Worm (Caenorhabditis elegans) whole organism, young adult: ENCODE results near the gene str-41.

Source experiments
- B0019.2 ChIP-seq: fragments of 200-800 bp; sonication (Bioruptor generic); conservative IDR thresholded peaks from 2 replicates; pipeline ENCODE4 v1.3.6; 2022; ENCODE audit warnings: missing genetic modification reagents, missing genetic modification characterization, missing compliant biosample characterization
- C06A6.2 ChIP-seq: fragments of 200-800 bp; sonication (Bioruptor generic); conservative IDR thresholded peaks from 2 replicates; pipeline ENCODE4 v1.3.6; 2022; ENCODE audit warnings: missing genetic modification characterization, missing compliant biosample characterization
- C17E4.6 ChIP-seq: fragments of 200-800 bp; sonication (Bioruptor generic); IDR thresholded peaks from 2 replicates; pipeline ENCODE4 v1.3.6; 2022; ENCODE audit warnings: missing genetic modification reagents, missing genetic modification characterization, missing compliant biosample characterization
- F10E7.11 ChIP-seq: sonication (generic microtip); optimal IDR thresholded peaks from 2 replicates; lab custom pipeline; 2017; ENCODE audit warnings: mild to moderate bottlenecking, missing genetic modification characterization, moderate library complexity, missing compliant biosample characterization
- F23B12.7 ChIP-seq: sonication (generic microtip); optimal IDR thresholded peaks from 2 replicates; lab custom pipeline; 2017; ENCODE audit warnings: missing genetic modification characterization, mild to moderate bottlenecking, missing compliant biosample characterization, antibody characterized with exemption, moderate library complexity; ENCODE audit not compliant: insufficient read depth
- K11D2.4 ChIP-seq: fragments of 200-800 bp; sonication (Bioruptor generic); IDR thresholded peaks from 2 replicates; pipeline ENCODE4 v1.3.6; 2022; ENCODE audit warnings: missing genetic modification reagents, missing genetic modification characterization, missing compliant biosample characterization
- T07F8.4 ChIP-seq: sonication (generic microtip); optimal IDR thresholded peaks from 2 replicates; lab custom pipeline; 2016; ENCODE audit warnings: mild to moderate bottlenecking, missing genetic modification characterization, moderate library complexity, missing compliant biosample characterization
- Y79H2A.3 ChIP-seq: fragments of 200-800 bp; sonication (Bioruptor generic); conservative IDR thresholded peaks from 2 replicates; pipeline ENCODE4 v1.3.6; 2022; ENCODE audit warnings: missing genetic modification reagents, missing genetic modification characterization, missing compliant biosample characterization
- Y95B8A.8 ChIP-seq: fragments of 200-800 bp; sonication (Bioruptor generic); IDR thresholded peaks from 2 replicates; pipeline ENCODE4 v1.3.6; 2022; ENCODE audit warnings: missing genetic modification reagents, missing genetic modification characterization, missing compliant biosample characterization
- akir-1 ChIP-seq: fragments of 200-800 bp; sonication (Bioruptor generic); optimal IDR thresholded peaks from 2 replicates; lab custom pipeline; 2018; ENCODE audit warnings: mild to moderate bottlenecking, missing genetic modification characterization, moderate library complexity, missing compliant biosample characterization
- ama-1 ChIP-seq, 3 experiments: fragments of 150-350 bp in 1 of 3; sonication (generic microtip) in 2 of 3; optimal IDR thresholded peaks; 2 replicates each; lab custom pipeline; 2014 to 2018; ENCODE audit warnings: missing biosample characterization in 2 of 3, missing genetic modification characterization in 2 of 3, missing genetic modification reagents in 2 of 3
- attf-6 ChIP-seq: fragments of 200-800 bp; sonication (Bioruptor generic); IDR thresholded peaks from 2 replicates; pipeline ENCODE4 v1.3.6; 2022; ENCODE audit warnings: missing genetic modification reagents, missing genetic modification characterization, missing compliant biosample characterization
- bed-2 ChIP-seq: fragments of 200-800 bp; sonication (Bioruptor generic); IDR thresholded peaks from 2 replicates; pipeline ENCODE4 v1.3.6; 2022; ENCODE audit warnings: missing genetic modification reagents, missing genetic modification characterization, missing compliant biosample characterization
- cebp-1 ChIP-seq, 2 experiments: fragments of 200-800 bp in 1 of 2; sonication (Bioruptor generic) in 1 of 2; sonication (generic microtip) in 1 of 2; IDR thresholded peaks in 1 of 2; optimal IDR thresholded peaks in 1 of 2; 2 replicates each; pipeline versions ENCODE4 v1.3.6 to Lab custom; 2017 to 2022; ENCODE audit warnings: missing compliant biosample characterization in 2 of 2, missing genetic modification characterization in 2 of 2, mild to moderate bottlenecking in 1 of 2, missing genetic modification reagents in 1 of 2, moderate library complexity in 1 of 2
- ceh-40 ChIP-seq: fragments of 200-800 bp; sonication (Bioruptor generic); IDR thresholded peaks from 2 replicates; pipeline ENCODE4 v1.3.6; 2022; ENCODE audit warnings: missing genetic modification characterization, missing compliant biosample characterization
- ceh-79 ChIP-seq: sonication (generic microtip); optimal IDR thresholded peaks from 2 replicates; lab custom pipeline; 2017; ENCODE audit warnings: mild to moderate bottlenecking, missing genetic modification characterization, missing compliant biosample characterization
- dpl-1 ChIP-seq: fragments of 150-350 bp; optimal IDR thresholded peaks from 2 replicates; lab custom pipeline; 2014; ENCODE audit warnings: missing biosample characterization, missing genetic modification reagents, missing genetic modification characterization
- egl-44 ChIP-seq: fragments of 200-800 bp; sonication (Bioruptor generic); IDR thresholded peaks from 2 replicates; pipeline ENCODE4 v1.3.6; 2022; ENCODE audit warnings: missing genetic modification reagents, missing genetic modification characterization, missing compliant biosample characterization
- hlh-26 ChIP-seq: fragments of 200-800 bp; sonication (Bioruptor generic); conservative IDR thresholded peaks from 2 replicates; pipeline ENCODE4 v1.3.6; 2022; ENCODE audit warnings: missing genetic modification reagents, missing genetic modification characterization, missing compliant biosample characterization
- hmg-1.2 ChIP-seq: fragments of 200-800 bp; sonication (Bioruptor generic); IDR thresholded peaks from 2 replicates; pipeline ENCODE4 v1.3.6; 2022; ENCODE audit warnings: missing genetic modification reagents, missing genetic modification characterization, missing compliant biosample characterization
- hsf-1 ChIP-seq: fragments of 200-800 bp; sonication (Bioruptor generic); IDR thresholded peaks from 2 replicates; pipeline ENCODE4 v1.3.6; 2022; ENCODE audit warnings: missing genetic modification reagents, missing genetic modification characterization, missing compliant biosample characterization
- lin-26 ChIP-seq: fragments of 200-800 bp; sonication (Bioruptor generic); IDR thresholded peaks from 2 replicates; pipeline ENCODE4 v1.3.6; 2022; ENCODE audit warnings: missing genetic modification reagents, missing genetic modification characterization, missing compliant biosample characterization
- lin-40 ChIP-seq: sonication (generic microtip); optimal IDR thresholded peaks from 2 replicates; lab custom pipeline; 2016; ENCODE audit warnings: missing genetic modification characterization, mild to moderate bottlenecking, missing compliant biosample characterization, missing genotype, missing genetic modification reagents
- lsl-1 ChIP-seq: fragments of 200-800 bp; sonication (Bioruptor generic); optimal IDR thresholded peaks from 2 replicates; lab custom pipeline; 2018; ENCODE audit warnings: mild to moderate bottlenecking, missing genetic modification characterization, moderate library complexity, missing compliant biosample characterization
- lsy-27 ChIP-seq: sonication (generic microtip); optimal IDR thresholded peaks from 2 replicates; lab custom pipeline; 2017; ENCODE audit warnings: missing genetic modification characterization, mild to moderate bottlenecking, missing compliant biosample characterization, antibody characterized with exemption, missing genotype, borderline replicate concordance; ENCODE audit not compliant: insufficient read depth
- madf-3 ChIP-seq: fragments of 200-800 bp; sonication (Bioruptor generic); IDR thresholded peaks from 2 replicates; pipeline ENCODE4 v1.3.6; 2022; ENCODE audit warnings: missing genetic modification reagents, missing genetic modification characterization, missing compliant biosample characterization
- madf-8 ChIP-seq: fragments of 200-800 bp; sonication (Bioruptor generic); conservative IDR thresholded peaks from 2 replicates; pipeline ENCODE4 v1.3.6; 2022; ENCODE audit warnings: missing genetic modification reagents, missing genetic modification characterization, missing compliant biosample characterization
- mes-4 ChIP-seq: sonication (generic microtip); optimal IDR thresholded peaks from 2 replicates; lab custom pipeline; 2016; ENCODE audit warnings: missing genotype, missing genetic modification characterization, missing compliant biosample characterization
- nfya-1 ChIP-seq: sonication (generic microtip); optimal IDR thresholded peaks from 2 replicates; lab custom pipeline; 2017; ENCODE audit warnings: antibody characterized with exemption, missing compliant biosample characterization, missing genetic modification characterization, borderline replicate concordance; ENCODE audit not compliant: insufficient read depth
- nhr-120 ChIP-seq: fragments of 200-800 bp; sonication (Bioruptor generic); IDR thresholded peaks from 2 replicates; pipeline ENCODE4 v1.3.6; 2022; ENCODE audit warnings: missing genetic modification characterization, missing compliant biosample characterization
- nhr-179 ChIP-seq: sonication (generic microtip); optimal IDR thresholded peaks from 2 replicates; lab custom pipeline; 2016; ENCODE audit warnings: mild to moderate bottlenecking, missing genetic modification characterization, missing compliant biosample characterization
- nhr-27 ChIP-seq: fragments of 200-800 bp; sonication (Bioruptor generic); optimal IDR thresholded peaks from 2 replicates; lab custom pipeline; 2018; ENCODE audit warnings: mild to moderate bottlenecking, missing genetic modification characterization, moderate library complexity, missing compliant biosample characterization
- nhr-80 ChIP-seq: sonication (generic microtip); optimal IDR thresholded peaks from 2 replicates; lab custom pipeline; 2016; ENCODE audit warnings: missing genetic modification characterization, missing compliant biosample characterization
- nhr-90 ChIP-seq: sonication (generic microtip); optimal IDR thresholded peaks from 2 replicates; lab custom pipeline; 2016; ENCODE audit warnings: missing genotype, mild to moderate bottlenecking, missing genetic modification characterization, missing compliant biosample characterization
- pbrm-1 ChIP-seq: fragments of 200-800 bp; sonication (Bioruptor generic); IDR thresholded peaks from 2 replicates; pipeline ENCODE4 v1.3.6; 2022; ENCODE audit warnings: missing genetic modification reagents, missing genetic modification characterization, missing compliant biosample characterization
- rcor-1 ChIP-seq: fragments of 200-800 bp; sonication (Bioruptor generic); IDR thresholded peaks from 2 replicates; pipeline ENCODE4 v1.3.6; 2022; ENCODE audit warnings: missing genetic modification reagents, missing genetic modification characterization, missing compliant biosample characterization
- sea-2 ChIP-seq: fragments of 200-800 bp; sonication (Bioruptor generic); IDR thresholded peaks from 2 replicates; pipeline ENCODE4 v1.3.6; 2022; ENCODE audit warnings: missing genetic modification characterization, missing compliant biosample characterization
- snpc-1.1 ChIP-seq: sonication (generic microtip); optimal IDR thresholded peaks from 2 replicates; lab custom pipeline; 2017; ENCODE audit warnings: missing genetic modification characterization, mild to moderate bottlenecking, missing compliant biosample characterization, antibody characterized with exemption, moderate library complexity, missing genotype, missing genetic modification reagents; ENCODE audit not compliant: insufficient read depth
- snpc-1.3 ChIP-seq: sonication (generic microtip); optimal IDR thresholded peaks from 2 replicates; lab custom pipeline; 2017; ENCODE audit warnings: missing genetic modification characterization, mild to moderate bottlenecking, missing compliant biosample characterization, antibody characterized with exemption, moderate library complexity, missing genotype, missing genetic modification reagents; ENCODE audit not compliant: insufficient read depth
- sptf-2 ChIP-seq: fragments of 200-800 bp; sonication (Bioruptor generic); optimal IDR thresholded peaks from 2 replicates; lab custom pipeline; 2018; ENCODE audit warnings: mild to moderate bottlenecking, missing genetic modification characterization, missing compliant biosample characterization
- xnd-1 ChIP-seq: sonication (generic microtip); optimal IDR thresholded peaks from 2 replicates; lab custom pipeline; 2016; ENCODE audit warnings: missing genotype, missing genetic modification reagents, missing genetic modification characterization, missing compliant biosample characterization
- zim-3 ChIP-seq: sonication (generic microtip); optimal IDR thresholded peaks from 2 replicates; lab custom pipeline; 2017; ENCODE audit warnings: mild to moderate bottlenecking, missing genetic modification characterization, moderate library complexity, missing compliant biosample characterization

The str-41 gene

DNA sequence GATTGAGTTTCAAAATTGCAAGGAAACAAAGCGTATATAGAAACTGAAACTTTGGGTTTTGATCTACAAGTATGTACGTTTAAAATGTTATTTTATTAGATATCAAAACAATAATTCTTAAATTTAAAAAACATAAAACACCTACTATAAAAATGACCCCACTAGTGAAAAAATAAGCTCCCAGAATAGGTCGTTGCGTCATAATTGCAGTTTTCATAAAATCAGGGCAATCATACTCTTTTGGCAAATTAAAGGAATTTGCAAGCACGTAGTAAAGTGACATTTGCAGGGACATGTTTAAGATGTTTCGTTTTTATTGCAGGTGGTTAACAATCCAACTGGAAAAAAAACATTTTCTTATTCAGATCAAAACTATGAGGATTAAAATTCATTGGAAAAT is 3.3 kb upstream of the str-41 start, which contains the start of gene srt-6:
Gene srt-6, minus strand, starts transcription at position 295 of the 400 bp plus-strand sequence.
- TF ChIP-seq K11D2.4 (GFP tag; lab: Robert Waterston, UW) (no peak), lin-26 (no peak), Y79H2A.3 (no peak), sea-2 (GFP tag; lab: Robert Waterston, UW) (no peak), C06A6.2 (GFP tag; lab: Robert Waterston, UW) (no peak), akir-1 (GFP tag; lab: Kevin White, UChicago) (no peak), C17E4.6 (no peak), F10E7.11 (tag; lab: Kevin White, UChicago) (no peak), bed-2 (no peak), xnd-1 (tag; lab: Kevin White, UChicago) (no peak)
- TF ChIP-seq, all 124 proteins: peak for 0

DNA sequence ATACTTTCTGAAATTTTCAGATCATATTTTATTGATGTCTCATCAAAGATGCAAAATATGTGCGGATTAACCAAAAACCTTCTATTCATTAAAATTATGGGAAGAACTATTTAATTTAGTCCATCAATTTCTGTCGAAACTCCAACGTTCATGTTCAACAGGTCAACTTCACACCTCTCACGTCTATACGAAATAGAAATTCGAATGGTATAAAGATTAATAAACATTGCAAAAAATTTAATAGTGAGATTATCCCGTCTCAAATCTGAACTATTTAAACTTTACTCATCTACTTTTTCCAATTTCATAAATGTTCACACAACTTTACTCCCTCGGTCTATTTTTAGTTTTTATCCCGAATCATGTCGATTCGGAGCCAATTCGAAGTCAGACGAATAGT is 2.2 kb upstream of the str-41 start, which contains the start of gene R13D7.2:
Gene R13D7.2, plus strand, starts transcription at position 301 of the 400 bp plus-strand sequence.
- TF ChIP-seq ceh-79 (tag; lab: Kevin White, UChicago) (no peak), ceh-40 (GFP tag; lab: Robert Waterston, UW) (no peak), lin-26 (no peak), mes-4 (no peak), nhr-179 (tag; lab: Kevin White, UChicago) (no peak), dpl-1 (GFP tag; lab: Kevin White, UChicago) (no peak), zim-3 (no peak), snpc-1.1 (tag; lab: Kevin White, UChicago) (no peak), snpc-1.3 (no peak), lsl-1 (GFP tag; lab: Kevin White, UChicago) (no peak), lsy-27 (tag; lab: Kevin White, UChicago) (no peak), pbrm-1 (GFP tag; lab: Robert Waterston, UW) (no peak)

DNA sequence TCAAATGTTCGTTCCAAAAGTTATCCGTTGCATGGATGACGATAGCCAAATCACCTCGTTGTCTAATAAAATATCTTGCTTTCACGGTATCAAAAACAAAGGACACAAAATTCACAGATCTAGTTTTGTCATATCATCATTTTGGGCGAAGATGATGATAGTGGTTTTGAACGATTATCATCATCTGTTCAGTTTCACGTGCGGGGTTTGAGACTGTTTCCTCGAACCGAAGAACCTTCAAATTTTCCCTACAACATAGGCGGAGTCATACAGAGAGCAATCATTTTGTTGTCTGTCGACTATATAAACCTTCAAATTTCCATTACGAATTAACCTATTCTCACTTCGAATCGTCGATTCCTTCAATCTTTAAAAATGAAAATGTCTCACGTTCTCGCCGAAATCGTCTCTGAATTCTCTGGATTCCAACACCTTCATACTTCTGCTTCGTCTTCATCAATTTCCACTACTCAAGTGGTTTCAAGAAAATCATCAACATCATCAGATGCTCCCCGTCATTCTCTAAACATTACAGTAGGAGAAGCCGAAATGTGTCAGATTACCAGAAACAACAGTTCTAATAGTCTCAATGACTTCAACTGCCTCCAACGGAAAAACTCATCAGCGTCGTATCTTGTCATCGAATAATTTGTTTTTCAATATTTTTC is 1.4 kb downstream of the str-41 start, which contains the start of gene F18E3.11:
Gene F18E3.11, plus strand, starts transcription at position 376 of the 668 bp plus-strand sequence.
- TF ChIP-seq hmg-1.2 (GFP tag; lab: Robert Waterston, UW) (no peak), nhr-27 (tag; lab: Kevin White, UChicago) (no peak), cebp-1 (GFP tag; IDR thresholded peaks at IDR 0.05; lab: Robert Waterston, UW) (no peak), cebp-1 (tag; optimal IDR thresholded peaks at IDR 0.05; lab: Kevin White, UChicago) (no peak), sptf-2 (GFP tag; lab: Kevin White, UChicago) (no peak), nhr-120 (GFP tag; lab: Robert Waterston, UW) (no peak), madf-3 (GFP tag; lab: Robert Waterston, UW) (no peak), F23B12.7 (tag; lab: Kevin White, UChicago) (no peak), egl-44 (GFP tag; lab: Robert Waterston, UW) (no peak), lsl-1 (GFP tag; lab: Kevin White, UChicago) (no peak), lin-40 (tag; lab: Kevin White, UChicago) (peak; percentile 48), xnd-1 (tag; lab: Kevin White, UChicago) (no peak), madf-8 (GFP tag; lab: Robert Waterston, UW) (no peak), nhr-80 (no peak), B0019.2 (GFP tag; lab: Robert Waterston, UW) (no peak), C06A6.2 (GFP tag; lab: Robert Waterston, UW) (0 out of 2 replicates have a peak, but pooled peaks have one; percentile 15), hsf-1 (GFP tag; lab: Robert Waterston, UW) (no peak), nhr-90 (tag; lab: Kevin White, UChicago) (no peak), rcor-1 (GFP tag; lab: Robert Waterston, UW) (no peak), Y95B8A.8 (GFP tag; lab: Robert Waterston, UW) (no peak), attf-6 (GFP tag; lab: Robert Waterston, UW) (no peak), F10E7.11 (tag; lab: Kevin White, UChicago) (no peak), bed-2 (no peak), nfya-1 (tag; lab: Kevin White, UChicago) (no peak), ama-1 (optimal IDR thresholded peaks at IDR 0.05; lab: Kevin White, UChicago) (peak; percentile 97), ama-1 (GFP tag; optimal IDR thresholded peaks at IDR 0.05; lab: Kevin White, UChicago) (no peak), mes-4 (no peak), hlh-26 (GFP tag; lab: Robert Waterston, UW) (no peak), ceh-79 (tag; lab: Kevin White, UChicago) (no peak), T07F8.4 (tag; lab: Kevin White, UChicago) (no peak)
